Worm (Caenorhabditis elegans) whole organism, L1 larva: ENCODE data around the gene ucr-2.2.

Source experiments
- C16A3.4 ChIP-seq: fragments of 150-350 bp; optimal IDR thresholded peaks from 2 replicates; lab custom pipeline; 2014; ENCODE audit warnings: missing biosample characterization, missing genetic modification characterization
- F16B12.6 ChIP-seq: fragments of 150-350 bp; optimal IDR thresholded peaks from 2 replicates; lab custom pipeline; 2014; ENCODE audit warnings: missing biosample characterization, missing genetic modification characterization
- aha-1 ChIP-seq: fragments of 150-350 bp; optimal IDR thresholded peaks from 2 replicates; lab custom pipeline; 2014; ENCODE audit warnings: missing biosample characterization, missing genetic modification characterization
- alr-1 ChIP-seq: fragments of 200-800 bp; sonication (Bioruptor generic); optimal IDR thresholded peaks from 2 replicates; lab custom pipeline; 2018; ENCODE audit warnings: borderline replicate concordance, mild to moderate bottlenecking, missing genetic modification characterization, missing compliant biosample characterization
- blmp-1 ChIP-seq: fragments of 150-350 bp; optimal IDR thresholded peaks from 2 replicates; lab custom pipeline; 2014; ENCODE audit warnings: missing biosample characterization, missing genetic modification characterization
- ceh-8 ChIP-seq: fragments of 200-800 bp; sonication (Bioruptor generic); optimal IDR thresholded peaks from 2 replicates; lab custom pipeline; 2018; ENCODE audit warnings: mild to moderate bottlenecking, missing genetic modification characterization, moderate library complexity, missing compliant biosample characterization
- ceh-82 ChIP-seq, 3 experiments: fragments of 150-350 bp in 1 of 3; sonication (generic microtip) in 2 of 3; optimal IDR thresholded peaks; 2 replicates each; lab custom pipeline; 2014 to 2017; ENCODE audit warnings: missing biosample characterization in 3 of 3, missing genetic modification characterization in 3 of 3
- ceh-90 ChIP-seq: sonication (generic microtip); optimal IDR thresholded peaks from 2 replicates; lab custom pipeline; 2016; ENCODE audit warnings: missing genetic modification characterization, missing compliant biosample characterization
- ces-1 ChIP-seq: fragments of 150-350 bp; optimal IDR thresholded peaks from 2 replicates; lab custom pipeline; 2014; ENCODE audit warnings: missing biosample characterization, missing genetic modification reagents, missing genetic modification characterization
- dsc-1 ChIP-seq: sonication (generic microtip); optimal IDR thresholded peaks from 2 replicates; lab custom pipeline; 2016; ENCODE audit warnings: mild to moderate bottlenecking, missing genetic modification characterization, missing compliant biosample characterization
- efl-1 ChIP-seq, 4 experiments: fragments of 150-350 bp; optimal IDR thresholded peaks in 3 of 4; peaks in 1 of 4; 1 replicate in 1 of 4; 2 replicates in 3 of 4; lab custom pipeline; 2014; ENCODE audit warnings: missing biosample characterization in 2 of 4, missing genetic modification characterization in 2 of 4, missing genetic modification reagents in 2 of 4
- efl-3 ChIP-seq: fragments of 200-800 bp; sonication (Bioruptor generic); optimal IDR thresholded peaks from 2 replicates; lab custom pipeline; 2018; ENCODE audit warnings: mild to moderate bottlenecking, missing genetic modification characterization, missing compliant biosample characterization
- egl-13 ChIP-seq: sonication (generic microtip); optimal IDR thresholded peaks from 2 replicates; lab custom pipeline; 2016; ENCODE audit warnings: missing genotype, missing genetic modification reagents, missing genetic modification characterization, missing compliant biosample characterization
- elt-2 ChIP-seq: sonication (generic microtip); optimal IDR thresholded peaks from 2 replicates; lab custom pipeline; 2016; ENCODE audit warnings: missing genetic modification characterization, mild to moderate bottlenecking, inconsistent platforms, missing compliant biosample characterization, missing genetic modification reagents
- ets-5 ChIP-seq: fragments of 200-800 bp; sonication (Bioruptor generic); IDR thresholded peaks from 2 replicates; pipeline ENCODE4 v1.3.6; 2022; ENCODE audit warnings: missing genetic modification characterization, missing compliant biosample characterization
- fkh-4 ChIP-seq: sonication (generic microtip); optimal IDR thresholded peaks from 2 replicates; lab custom pipeline; 2016; ENCODE audit warnings: missing compliant biosample characterization, missing genetic modification characterization, borderline replicate concordance
- fkh-8 ChIP-seq: sonication (generic microtip); optimal IDR thresholded peaks from 2 replicates; lab custom pipeline; 2016; ENCODE audit warnings: mild to moderate bottlenecking, missing genetic modification characterization, missing compliant biosample characterization
- fos-1 ChIP-seq: fragments of 150-350 bp; optimal IDR thresholded peaks from 2 replicates; lab custom pipeline; 2014; ENCODE audit warnings: missing biosample characterization, missing genetic modification characterization
- grh-1 ChIP-seq: fragments of 200-800 bp; sonication (Bioruptor generic); IDR thresholded peaks from 2 replicates; pipeline ENCODE4 v1.3.6; 2022; ENCODE audit warnings: missing genetic modification reagents, missing genetic modification characterization, missing compliant biosample characterization
- hlh-17 ChIP-seq: fragments of 200-800 bp; sonication (Bioruptor generic); optimal IDR thresholded peaks from 2 replicates; lab custom pipeline; 2018; ENCODE audit warnings: missing genetic modification characterization, mild to moderate bottlenecking, missing compliant biosample characterization, moderate library complexity, borderline replicate concordance
- irx-1 ChIP-seq: sonication (generic microtip); optimal IDR thresholded peaks from 2 replicates; lab custom pipeline; 2016; ENCODE audit warnings: missing genetic modification characterization, missing compliant biosample characterization
- isw-1 ChIP-seq: fragments of 200-800 bp; sonication (Bioruptor generic); IDR thresholded peaks from 2 replicates; pipeline ENCODE4 v1.3.6; 2022; ENCODE audit warnings: missing genetic modification characterization, missing compliant biosample characterization
- jun-1 ChIP-seq: fragments of 150-350 bp; optimal IDR thresholded peaks from 2 replicates; lab custom pipeline; 2014; ENCODE audit warnings: missing biosample characterization, missing genetic modification reagents, missing genetic modification characterization
- lin-14 ChIP-seq: fragments of 200-800 bp; sonication (Bioruptor generic); optimal IDR thresholded peaks from 2 replicates; lab custom pipeline; 2018; ENCODE audit warnings: mild to moderate bottlenecking, missing genetic modification characterization, moderate library complexity, missing compliant biosample characterization
- lin-15B ChIP-seq: fragments of 150-350 bp; sonication (generic microtip); optimal IDR thresholded peaks from 3 replicates; lab custom pipeline; 2014; ENCODE audit warnings: missing biosample characterization, missing genetic modification characterization
- lin-35 ChIP-seq, 2 experiments: fragments of 150-350 bp; optimal IDR thresholded peaks; 2 replicates each; lab custom pipeline; 2014; ENCODE audit warnings: missing biosample characterization in 2 of 2, missing genetic modification characterization in 2 of 2, missing genetic modification reagents in 2 of 2
- lsy-2 ChIP-seq, 2 experiments: fragments of 150-350 bp; optimal IDR thresholded peaks; 2 replicates each; lab custom pipeline; 2014; ENCODE audit warnings: missing biosample characterization in 2 of 2, missing genetic modification characterization in 2 of 2
- nhr-12 ChIP-seq: sonication (generic microtip); optimal IDR thresholded peaks from 2 replicates; lab custom pipeline; 2017; ENCODE audit warnings: missing biosample characterization, missing genetic modification characterization
- nhr-19 ChIP-seq: fragments of 200-800 bp; sonication (Bioruptor generic); conservative IDR thresholded peaks from 2 replicates; pipeline ENCODE4 v1.3.6; 2022; ENCODE audit warnings: missing genetic modification characterization, missing compliant biosample characterization
- nhr-20 ChIP-seq: sonication (generic microtip); optimal IDR thresholded peaks from 2 replicates; lab custom pipeline; 2016; ENCODE audit warnings: mild to moderate bottlenecking, missing genetic modification characterization, missing compliant biosample characterization
- nhr-47 ChIP-seq: sonication (generic microtip); optimal IDR thresholded peaks from 2 replicates; lab custom pipeline; 2016; ENCODE audit warnings: mild to moderate bottlenecking, missing genetic modification characterization, moderate library complexity, missing compliant biosample characterization
- nhr-71 ChIP-seq: sonication (generic microtip); optimal IDR thresholded peaks from 2 replicates; lab custom pipeline; 2016; ENCODE audit warnings: mild to moderate bottlenecking, missing genetic modification characterization, moderate library complexity, missing compliant biosample characterization
- nhr-76 ChIP-seq: sonication (generic microtip); optimal IDR thresholded peaks from 2 replicates; lab custom pipeline; 2017; ENCODE audit warnings: missing biosample characterization, missing genetic modification characterization
- nhr-90 ChIP-seq: sonication (generic microtip); optimal IDR thresholded peaks from 2 replicates; lab custom pipeline; 2016; ENCODE audit warnings: mild to moderate bottlenecking, missing genetic modification characterization, missing compliant biosample characterization; ENCODE audit not compliant: poor library complexity
- pag-3 ChIP-seq: sonication (generic microtip); optimal IDR thresholded peaks from 2 replicates; lab custom pipeline; 2017; ENCODE audit warnings: missing genetic modification characterization, mild to moderate bottlenecking, missing compliant biosample characterization, antibody characterized with exemption, borderline replicate concordance; ENCODE audit not compliant: insufficient read depth
- pax-3 ChIP-seq: fragments of 200-800 bp; sonication (Bioruptor generic); optimal IDR thresholded peaks from 2 replicates; lab custom pipeline; 2018; ENCODE audit warnings: mild to moderate bottlenecking, missing genetic modification characterization, moderate library complexity, missing compliant biosample characterization
- rnt-1 ChIP-seq: sonication (generic microtip); optimal IDR thresholded peaks from 2 replicates; lab custom pipeline; 2016; ENCODE audit warnings: mild to moderate bottlenecking, missing genetic modification characterization, moderate library complexity, missing compliant biosample characterization
- sox-4 ChIP-seq: sonication (generic microtip); optimal IDR thresholded peaks from 2 replicates; lab custom pipeline; 2016; ENCODE audit warnings: missing genetic modification characterization, missing compliant biosample characterization
- swsn-7 ChIP-seq: sonication (generic microtip); optimal IDR thresholded peaks from 2 replicates; lab custom pipeline; 2016; ENCODE audit warnings: missing genetic modification characterization, missing compliant biosample characterization
- tbx-2 ChIP-seq: sonication (generic microtip); optimal IDR thresholded peaks from 2 replicates; lab custom pipeline; 2016; ENCODE audit warnings: missing genetic modification characterization, missing compliant biosample characterization
- tlp-1 ChIP-seq: fragments of 150-350 bp; optimal IDR thresholded peaks from 2 replicates; lab custom pipeline; 2014; ENCODE audit warnings: missing biosample characterization, missing genetic modification characterization
- unc-62 ChIP-seq: fragments of 150-350 bp; optimal IDR thresholded peaks from 2 replicates; lab custom pipeline; 2014; ENCODE audit warnings: missing biosample characterization, missing genetic modification reagents, missing genetic modification characterization
- unc-86 ChIP-seq: sonication (generic microtip); optimal IDR thresholded peaks from 2 replicates; lab custom pipeline; 2016; ENCODE audit warnings: missing genetic modification characterization, missing compliant biosample characterization
- vab-15 ChIP-seq: sonication (generic microtip); optimal IDR thresholded peaks from 2 replicates; lab custom pipeline; 2017; ENCODE audit warnings: missing genotype, mild to moderate bottlenecking, missing genetic modification characterization, missing compliant biosample characterization
- xbp-1 ChIP-seq: sonication (generic microtip); optimal IDR thresholded peaks from 2 replicates; lab custom pipeline; 2016; ENCODE audit warnings: missing genetic modification characterization, missing compliant biosample characterization
- zag-1 ChIP-seq: fragments of 150-350 bp; optimal IDR thresholded peaks from 2 replicates; lab custom pipeline; 2014; ENCODE audit warnings: missing biosample characterization, missing genetic modification characterization

The ucr-2.2 gene

ce11 chrX:15189823-15190222 lies 16.1 kb downstream of the ucr-2.2 start, which contains the start of gene T10B10.4:
T10B10.4 (plus strand) TSS chrX:15190123.
- no peak for TF ChIP-seq nhr-90 (tag; lab: Kevin White, UChicago)
- no peak for TF ChIP-seq F16B12.6 (tag; lab: Kevin White, UChicago)
- TF ChIP-seq fos-1 (tag; lab: Kevin White, UChicago): no peak
- no peak for TF ChIP-seq blmp-1 (tag; lab: Kevin White, UChicago)
- TF ChIP-seq ceh-82 (tag; optimal IDR thresholded peaks at IDR 0.05; lab: Kevin White, UChicago): no peak
- no peak for TF ChIP-seq nhr-76 (tag; lab: Kevin White, UChicago)
- no peak for TF ChIP-seq nhr-19
- no peak for TF ChIP-seq isw-1 (GFP tag; lab: Robert Waterston, UW)

ce11 chrX:15191370-15191769 lies 17.7 kb downstream of the ucr-2.2 start:
- TF ChIP-seq efl-1 (optimal IDR thresholded peaks at IDR 0.05; lab: Kevin White, UChicago) (no peak), efl-1 (GFP tag; optimal IDR thresholded peaks at IDR 0.05 in 1 of 2; lab: Kevin White, UChicago) (peak in 1 of 2 experiments; percentile 38), lin-14 (GFP tag; lab: Kevin White, UChicago) (peak; percentile 38), alr-1 (tag; lab: Kevin White, UChicago) (no peak), xbp-1 (tag; lab: Kevin White, UChicago) (no peak)

- TF ChIP-seq hlh-17 (GFP tag; lab: Kevin White, UChicago) (no peak), irx-1 (tag; lab: Kevin White, UChicago) (no peak), pag-3 (tag; lab: Kevin White, UChicago) (no peak), fkh-8 (tag; lab: Kevin White, UChicago) (peak; percentile 3), nhr-76 (tag; lab: Kevin White, UChicago) (no peak), nhr-19 (no peak), ceh-90 (no peak), jun-1 (tag; lab: Kevin White, UChicago) (no peak), ces-1 (GFP tag; lab: Kevin White, UChicago) (no peak), zag-1 (no peak), tlp-1 (tag; lab: Kevin White, UChicago) (no peak), blmp-1 (tag; lab: Kevin White, UChicago) (no peak), lin-15B (tag; lab: Kevin White, UChicago) (no peak), ceh-8 (no peak), dsc-1 (no peak), nhr-47 (peak; percentile 20), unc-62 (no peak), C16A3.4 (tag; lab: Kevin White, UChicago) (no peak), vab-15 (tag; lab: Kevin White, UChicago) (no peak), egl-13 (tag; lab: Kevin White, UChicago) (no peak), aha-1 (tag; lab: Kevin White, UChicago) (no peak), nhr-71 (tag; lab: Kevin White, UChicago) (peak; percentile 50), unc-86 (tag; lab: Kevin White, UChicago) (peak; percentile 12), lsy-2 (tag; optimal IDR thresholded peaks at IDR 0.05; lab: Kevin White, UChicago) (no peak), ets-5 (no peak), elt-2 (tag; lab: Kevin White, UChicago) (no peak), swsn-7 (no peak), sox-4 (tag; lab: Kevin White, UChicago) (no peak), efl-3 (GFP tag; lab: Kevin White, UChicago) (no peak), nhr-12 (tag; lab: Kevin White, UChicago) (no peak), pax-3 (tag; lab: Kevin White, UChicago) (no peak), lin-14 (GFP tag; lab: Kevin White, UChicago) (peak; percentile 27), grh-1 (GFP tag; lab: Robert Waterston, UW) (no peak), nhr-20 (tag; lab: Kevin White, UChicago) (no peak), tbx-2 (tag; lab: Kevin White, UChicago) (peak; percentile 23), lin-35 (GFP tag; optimal IDR thresholded peaks at IDR 0.05; lab: Kevin White, UChicago) (no peak), fkh-4 (tag; lab: Kevin White, UChicago) (no peak), ceh-82 (tag; optimal IDR thresholded peaks at IDR 0.05; lab: Kevin White, UChicago) (no peak), rnt-1 (no peak)
These were observed 20.6 kb downstream of the ucr-2.2 start, which contains the start of gene phat-6 for ce11 chrX:15194283-15194682. phat-6 (minus strand) TSS chrX:15194383.
